Worm (Caenorhabditis elegans): ENCODE measurements around the gene lin-8.

The lin-8 gene

DNA sequence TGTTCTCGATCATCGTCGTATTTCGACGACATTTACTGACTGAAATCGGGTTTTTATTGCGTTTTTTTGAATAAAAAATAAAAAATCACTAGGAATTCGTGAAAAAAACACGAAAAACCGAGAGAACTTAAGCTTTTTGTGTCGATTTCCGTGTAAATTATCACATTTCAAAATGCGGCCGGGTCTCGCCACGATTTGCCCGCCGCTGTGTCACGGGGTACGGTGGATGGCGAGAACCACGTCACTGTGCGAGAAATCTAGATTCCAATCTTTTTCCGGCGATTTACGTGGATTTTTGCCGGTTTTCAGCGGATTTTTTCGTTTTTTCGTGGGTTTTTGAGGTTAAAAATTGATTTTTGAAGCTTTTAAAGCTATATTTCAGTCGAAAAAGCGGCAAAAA is 20.3 kb downstream of the lin-8 start, which contains the start of gene Y25C1A.8 (continued):
- 0 out of 2 replicates have a peak, but pooled peaks have one; percentile 50 for TF ChIP-seq saeg-2 (GFP tag; IDR thresholded peaks at IDR 0.05)
- peak; percentile 63 for TF ChIP-seq nhr-77 (tag; optimal IDR thresholded peaks at IDR 0.05)
- peak; percentile 67 for TF ChIP-seq F49E8.2 (tag; optimal IDR thresholded peaks at IDR 0.05; ENCODE audit: borderline replicate concordance)
- peak; percentile 94 for TF ChIP-seq spr-3 (GFP tag; optimal IDR thresholded peaks at IDR 0.05)
- no peak for TF ChIP-seq egl-27 (tag; optimal IDR thresholded peaks at IDR 0.05)
- TF ChIP-seq lin-39 (tag; optimal IDR thresholded peaks at IDR 0.05), result no peak
- peak; percentile 53 for TF ChIP-seq fkh-10 (GFP tag; optimal IDR thresholded peaks at IDR 0.05)
- TF ChIP-seq pha-4 (GFP tag; IDR thresholded peaks at IDR 0.05), result peak; percentile 91
- TF ChIP-seq pha-4 (tag; optimal IDR thresholded peaks at IDR 0.05), result no peak
- TF ChIP-seq Y75B8A.6 (GFP tag; IDR thresholded peaks at IDR 0.05), result no peak
- TF ChIP-seq spr-1 (tag; optimal IDR thresholded peaks at IDR 0.05), result peak; percentile 92
- peak; percentile 89 for TF ChIP-seq hlh-11 (tag; optimal IDR thresholded peaks at IDR 0.05)
- TF ChIP-seq php-3 (GFP tag; IDR thresholded peaks at IDR 0.05), result peak; percentile 89
- TF ChIP-seq zfp-2 (tag; optimal IDR thresholded peaks at IDR 0.05), result peak; percentile 47
- TF ChIP-seq sdz-12 (GFP tag; optimal IDR thresholded peaks at IDR 0.05), result no peak
- TF ChIP-seq zip-11 (GFP tag; IDR thresholded peaks at IDR 0.05), result no peak
- no peak for TF ChIP-seq ztf-11 (tag; optimal IDR thresholded peaks at IDR 0.05)
- TF ChIP-seq ceh-20 (GFP tag; IDR thresholded peaks at IDR 0.05), result peak; percentile 86
- TF ChIP-seq aha-1 (tag), result peak; percentile 99
- peak; percentile 46 for TF ChIP-seq ceh-32 (tag; optimal IDR thresholded peaks at IDR 0.05; ENCODE audit: poor library complexity)
- no peak for TF ChIP-seq fos-1 (tag; optimal IDR thresholded peaks at IDR 0.05)
- TF ChIP-seq cey-2 (tag; optimal IDR thresholded peaks at IDR 0.05; ENCODE audit: borderline replicate concordance, insufficient read depth), result no peak
- TF ChIP-seq hmg-1.1 (GFP tag; IDR thresholded peaks at IDR 0.05), result peak; percentile 95
- TF ChIP-seq nhr-237 (tag; optimal IDR thresholded peaks at IDR 0.05), result no peak
- peak; percentile 84 for TF ChIP-seq dpl-1 (GFP tag; optimal IDR thresholded peaks at IDR 0.05)
- TF ChIP-seq daf-8 (GFP tag; IDR thresholded peaks at IDR 0.05), result no peak
- peak; percentile 82 for TF ChIP-seq egl-43 (GFP tag; IDR thresholded peaks at IDR 0.05)
- peak in 1 of 2 experiments; percentile 69 for TF ChIP-seq mdl-1 (tag; optimal IDR thresholded peaks at IDR 0.05)
- TF ChIP-seq madf-5 (GFP tag; IDR thresholded peaks at IDR 0.05), result no peak
- peak; percentile 99 to 100 for TF ChIP-seq lsy-2 (tag; optimal IDR thresholded peaks at IDR 0.05)
- TF ChIP-seq T20F7.1 (GFP tag; optimal IDR thresholded peaks at IDR 0.05), result no peak
- peak; percentile 92 for TF ChIP-seq rbr-2 (tag; optimal IDR thresholded peaks at IDR 0.05)
- peak; percentile 48 for TF ChIP-seq snpc-4 (tag; optimal IDR thresholded peaks at IDR 0.05)
- TF ChIP-seq tra-1 (GFP tag; IDR thresholded peaks at IDR 0.05), result peak; percentile 55; the same call in 1 of the 2 replicates
- no peak for TF ChIP-seq lin-15B (tag; optimal IDR thresholded peaks at IDR 0.05)
- peak in 1 of 2 experiments; percentile 79 for TF ChIP-seq hif-1 (tag; optimal IDR thresholded peaks at IDR 0.05)
- TF ChIP-seq nhr-10 (tag; optimal IDR thresholded peaks at IDR 0.05), result peak; percentile 2
- 0 out of 2 replicates have a peak, but pooled peaks have one; percentile 49 for TF ChIP-seq mxl-2 (GFP tag; conservative IDR thresholded peaks at IDR 0.05)
- no peak for TF ChIP-seq daf-12 (tag; optimal IDR thresholded peaks at IDR 0.05)
- TF ChIP-seq nhr-42 (GFP tag; IDR thresholded peaks at IDR 0.05), result peak; percentile 75
- 0 out of 2 replicates have a peak, but pooled peaks have one; percentile 31 for TF ChIP-seq Y48G9A.11 (GFP tag; IDR thresholded peaks at IDR 0.05)
- no peak for TF ChIP-seq nhr-76 (tag; optimal IDR thresholded peaks at IDR 0.05)
- no peak for TF ChIP-seq ceh-28 (tag; optimal IDR thresholded peaks at IDR 0.05)
- peak; percentile 7 for TF ChIP-seq nhr-25 (tag; optimal IDR thresholded peaks at IDR 0.05; ENCODE audit: borderline replicate concordance, insufficient read depth)
- TF ChIP-seq unc-62 (GFP tag; optimal IDR thresholded peaks at IDR 0.05 in 1 of 2), result peak in 1 of 2 experiments; percentile 92
- TF ChIP-seq unc-62 (tag; optimal IDR thresholded peaks at IDR 0.05), result no peak
- TF ChIP-seq lin-13 (GFP tag; optimal IDR thresholded peaks at IDR 0.05), result peak; percentile 87
- no peak for TF ChIP-seq nhr-111 (GFP tag; optimal IDR thresholded peaks at IDR 0.05)
- TF ChIP-seq nhr-41 (GFP tag; IDR thresholded peaks at IDR 0.05), result no peak
- TF ChIP-seq dmd-9 (GFP tag; IDR thresholded peaks at IDR 0.05), result peak; percentile 71
- peak; percentile 80 for TF ChIP-seq nhr-11 (tag; optimal IDR thresholded peaks at IDR 0.05)
